Fruit fly (Drosophila melanogaster): ENCODE measurements around the gene sc.
A peak's percentile ranks its signal among the peaks of the same experiment; 100 is the strongest.

The sc gene

dm6 chrX:362073-362674 lies 33.7 kb upstream of the sc start:
- no peak for TF ChIP-seq CG9932 (GFP tag; IDR thresholded peaks at IDR 0.05)
- no peak for TF ChIP-seq amos (GFP tag; IDR thresholded peaks at IDR 0.05; ENCODE audit: partially characterized antibody)
- TF ChIP-seq mam (GFP tag; optimal IDR thresholded peaks at IDR 0.05): no peak
- TF ChIP-seq Drgx (GFP tag; IDR thresholded peaks at IDR 0.05): no peak
- TF ChIP-seq CG11456 (GFP tag; IDR thresholded peaks at IDR 0.05): no peak
- no peak for TF ChIP-seq CG12299 (tag; optimal IDR thresholded peaks at IDR 0.05)
- TF ChIP-seq CHES-1-like (GFP tag; optimal IDR thresholded peaks at IDR 0.05): no peak
- TF ChIP-seq CG8924 (tag; optimal IDR thresholded peaks at IDR 0.05): peak; percentile 14
- TF ChIP-seq tll (GFP tag; optimal IDR thresholded peaks at IDR 0.05): no peak
- no peak for TF ChIP-seq CG6683 (GFP tag; optimal IDR thresholded peaks at IDR 0.05)
- peak; percentile 21 for TF ChIP-seq CG7987 (GFP tag; optimal IDR thresholded peaks at IDR 0.05)
- no peak for TF ChIP-seq sna (GFP tag; IDR thresholded peaks at IDR 0.05; ENCODE audit: partially characterized antibody)
- peak; percentile 36 for TF ChIP-seq dmrt11E (tag; optimal IDR thresholded peaks at IDR 0.05)
- no peak for TF ChIP-seq Hand (GFP tag; optimal IDR thresholded peaks at IDR 0.05)
- TF ChIP-seq vvl (GFP tag; IDR thresholded peaks at IDR 0.05): no peak
- no peak for TF ChIP-seq D (optimal IDR thresholded peaks at IDR 0.05)
- TF ChIP-seq D (GFP tag; optimal IDR thresholded peaks at IDR 0.05): peak; percentile 19
- no peak for TF ChIP-seq slou (GFP tag; optimal IDR thresholded peaks at IDR 0.05)
- TF ChIP-seq HmgZ (tag; optimal IDR thresholded peaks at IDR 0.05): no peak
- TF ChIP-seq unpg (GFP tag; optimal IDR thresholded peaks at IDR 0.05): peak; percentile 22
- TF ChIP-seq Blimp-1 (GFP tag; optimal IDR thresholded peaks at IDR 0.05): peak; percentile 13
- TF ChIP-seq Dp (GFP tag; optimal IDR thresholded peaks at IDR 0.05): no peak
- TF ChIP-seq Abd-B (GFP tag; optimal IDR thresholded peaks at IDR 0.05): no peak
- TF ChIP-seq Spps (tag; optimal IDR thresholded peaks at IDR 0.05): no peak
- no peak for TF ChIP-seq inv (GFP tag; IDR thresholded peaks at IDR 0.05; ENCODE audit: partially characterized antibody)
- no peak for TF ChIP-seq az2 (GFP tag; optimal IDR thresholded peaks at IDR 0.05)
- TF ChIP-seq bsh (GFP tag; optimal IDR thresholded peaks at IDR 0.05): peak in 1 of 2 experiments; percentile 27
- TF ChIP-seq NC2β (GFP tag; optimal IDR thresholded peaks at IDR 0.05): no peak
- no peak for TF ChIP-seq CG6254 (GFP tag; optimal IDR thresholded peaks at IDR 0.05)
- no peak for TF ChIP-seq pzg (GFP tag; optimal IDR thresholded peaks at IDR 0.05)
- TF ChIP-seq ap (GFP tag; IDR thresholded peaks at IDR 0.05): no peak
- no peak for TF ChIP-seq CG10543 (GFP tag; optimal IDR thresholded peaks at IDR 0.05)
- TF ChIP-seq pros (GFP tag; optimal IDR thresholded peaks at IDR 0.05): no peak
- TF ChIP-seq Optix (GFP tag; IDR thresholded peaks at IDR 0.05): no peak
- TF ChIP-seq CG12391 (tag; optimal IDR thresholded peaks at IDR 0.05): no peak
- TF ChIP-seq Asciz (GFP tag; optimal IDR thresholded peaks at IDR 0.05): peak; percentile 40
- peak; percentile 57 for TF ChIP-seq gem (tag; optimal IDR thresholded peaks at IDR 0.05)
- TF ChIP-seq knrl (GFP tag; IDR thresholded peaks at IDR 0.05; ENCODE audit: partially characterized antibody): no peak
- TF ChIP-seq bab2 (GFP tag; optimal IDR thresholded peaks at IDR 0.05): peak; percentile 39
- TF ChIP-seq CG1792 (GFP tag; optimal IDR thresholded peaks at IDR 0.05): no peak
- TF ChIP-seq Oli (tag; optimal IDR thresholded peaks at IDR 0.05): no peak
- no peak for TF ChIP-seq CG12659 (GFP tag; optimal IDR thresholded peaks at IDR 0.05)
- TF ChIP-seq CG18599 (GFP tag; optimal IDR thresholded peaks at IDR 0.05): no peak
- TF ChIP-seq CG17361 (GFP tag; IDR thresholded peaks at IDR 0.05): 0 out of 3 replicates have a peak, but pooled peaks have one; percentile 41
- no peak for TF ChIP-seq CG6272 (GFP tag; IDR thresholded peaks at IDR 0.05)
- no peak for TF ChIP-seq aop (GFP tag; IDR thresholded peaks at IDR 0.05)
- no peak for TF ChIP-seq dm (GFP tag; optimal IDR thresholded peaks at IDR 0.05)
- no peak for TF ChIP-seq gfzf (GFP tag; optimal IDR thresholded peaks at IDR 0.05)
- peak; percentile 78 for TF ChIP-seq sens (GFP tag)

Measured in whole organism, embryonic.